Fruit fly (Drosophila melanogaster) whole organism, embryonic: Measurements from ENCODE around the gene CheB38c.

Experiments used
- Blimp-1 ChIP-seq: fragments of 200-800 bp; sonication (Bioruptor generic); optimal IDR thresholded peaks from 3 replicates; lab custom pipeline; 2018; ENCODE audit warnings: missing biosample characterization, missing genetic modification characterization, mild to moderate bottlenecking, moderate library complexity, missing genetic modification reagents
- CG11085 ChIP-seq: fragments of 200-800 bp; sonication (Bioruptor generic); IDR thresholded peaks from 2 replicates; pipeline ENCODE4 v1.3.6; 2022; ENCODE audit warnings: missing biosample characterization, missing genetic modification characterization
- CG11247 ChIP-seq: fragments of 200-800 bp; sonication (Bioruptor generic); IDR thresholded peaks from 2 replicates; pipeline ENCODE4 v1.3.6; 2022; ENCODE audit warnings: missing biosample characterization, missing genetic modification characterization
- CG11723 ChIP-seq: fragments of 200-800 bp; sonication (Bioruptor generic); optimal IDR thresholded peaks from 2 replicates; lab custom pipeline; 2017; ENCODE audit warnings: missing biosample characterization, mild to moderate bottlenecking, missing genetic modification characterization
- CG12236 ChIP-seq: fragments of 200-800 bp; sonication (Bioruptor generic); optimal IDR thresholded peaks from 2 replicates; lab custom pipeline; 2016; ENCODE audit warnings: missing biosample characterization, missing genetic modification characterization
- CG13624 ChIP-seq: fragments of 200-800 bp; sonication (Bioruptor generic); optimal IDR thresholded peaks from 2 replicates; lab custom pipeline; 2016; ENCODE audit warnings: missing biosample characterization, missing genetic modification characterization
- CG17385 ChIP-seq: fragments of 200-800 bp; sonication (Bioruptor generic); optimal IDR thresholded peaks from 3 replicates; lab custom pipeline; 2018; ENCODE audit warnings: missing biosample characterization, mild to moderate bottlenecking, missing genetic modification characterization
- CG17802 ChIP-seq: fragments of 200-800 bp; sonication (Bioruptor generic); optimal IDR thresholded peaks from 2 replicates; lab custom pipeline; 2018; ENCODE audit warnings: missing biosample characterization, mild to moderate bottlenecking, missing genetic modification characterization, moderate library complexity
- CG32772 ChIP-seq: fragments of 200-800 bp; sonication (Bioruptor generic); IDR thresholded peaks from 2 replicates; pipeline ENCODE4 v1.3.6; 2022; ENCODE audit warnings: missing biosample characterization, missing genetic modification characterization
- CG33213 ChIP-seq: fragments of 200-800 bp; sonication (Bioruptor generic); optimal IDR thresholded peaks from 3 replicates; lab custom pipeline; 2016; ENCODE audit warnings: missing biosample characterization, missing genetic modification characterization
- CG3847 ChIP-seq: fragments of 200-800 bp; sonication (Bioruptor generic); IDR thresholded peaks from 2 replicates; pipeline ENCODE4 v1.3.6; 2022; ENCODE audit warnings: missing biosample characterization, missing genetic modification characterization
- CG5953 ChIP-seq: fragments of 200-800 bp; sonication (Bioruptor generic); IDR thresholded peaks from 2 replicates; pipeline ENCODE4 v1.3.6; 2022; ENCODE audit warnings: missing biosample characterization, missing genetic modification characterization
- CG8765 ChIP-seq: fragments of 200-800 bp; sonication (Bioruptor generic); IDR thresholded peaks from 2 replicates; pipeline ENCODE4 v1.3.6; 2022; ENCODE audit warnings: missing biosample characterization, missing genetic modification characterization
- Camta ChIP-seq: fragments of 200-800 bp; sonication (Bioruptor generic); optimal IDR thresholded peaks from 2 replicates; lab custom pipeline; 2016; ENCODE audit warnings: missing biosample characterization, missing genetic modification characterization
- Chrac-16 ChIP-seq: fragments of 200-800 bp; sonication (Bioruptor generic); optimal IDR thresholded peaks from 3 replicates; lab custom pipeline; 2016; ENCODE audit warnings: missing biosample characterization, missing genetic modification characterization
- Dbx ChIP-seq: fragments of 200-800 bp; sonication (Bioruptor generic); IDR thresholded peaks from 3 replicates; pipeline ENCODE4 v1.3.6; 2022; ENCODE audit warnings: missing biosample characterization, missing genetic modification characterization
- Dll ChIP-seq: fragments of 200-800 bp; sonication (Bioruptor generic); IDR thresholded peaks from 4 replicates; pipeline ENCODE4 v1.3.6; 2022; ENCODE audit warnings: missing biosample characterization, missing genetic modification characterization; ENCODE audit not compliant: partially characterized antibody
- Doc2 ChIP-seq: fragments of 200-800 bp; sonication (Bioruptor generic); IDR thresholded peaks from 2 replicates; pipeline ENCODE4 v1.3.6; 2022; ENCODE audit warnings: missing biosample characterization, missing genetic modification characterization
- ERR ChIP-seq: fragments of 200-800 bp; sonication (Bioruptor generic); optimal IDR thresholded peaks from 2 replicates; lab custom pipeline; 2016; ENCODE audit warnings: missing biosample characterization, missing genetic modification characterization
- Elba2 ChIP-seq: fragments of 200-800 bp; sonication (Bioruptor generic); optimal IDR thresholded peaks from 3 replicates; lab custom pipeline; 2016; ENCODE audit warnings: missing biosample characterization, missing genetic modification characterization
- Hand ChIP-seq: fragments of 200-800 bp; sonication (Bioruptor generic); optimal IDR thresholded peaks from 2 replicates; lab custom pipeline; 2017; ENCODE audit warnings: mild to moderate bottlenecking, missing biosample characterization, missing genetic modification reagents, missing genetic modification characterization
- Hr78 ChIP-seq, 2 experiments: fragments of 200-800 bp in 1 of 2; fragments of >200 bp in 1 of 2; sonication (Bioruptor generic) in 1 of 2; optimal IDR thresholded peaks; 2 replicates each; lab custom pipeline; 2017 to 2019; ENCODE audit warnings: missing biosample characterization in 2 of 2, missing genetic modification characterization in 2 of 2, mild to moderate bottlenecking in 1 of 2, moderate library complexity in 1 of 2
- Jarid2 ChIP-seq: fragments of 200-800 bp; sonication (Bioruptor generic); optimal IDR thresholded peaks from 3 replicates; lab custom pipeline; 2017; ENCODE audit warnings: mild to moderate bottlenecking, missing biosample characterization, missing genetic modification reagents, missing genetic modification characterization
- MBD-R2 ChIP-seq: fragments of 200-800 bp; sonication (Bioruptor generic); IDR thresholded peaks from 2 replicates; pipeline ENCODE4 v1.3.6; 2022; ENCODE audit warnings: missing biosample characterization, missing genetic modification characterization
- Oli ChIP-seq: fragments of 200-800 bp; sonication (Bioruptor generic); optimal IDR thresholded peaks from 2 replicates; lab custom pipeline; 2018; ENCODE audit warnings: missing biosample characterization, mild to moderate bottlenecking, missing genetic modification characterization, moderate library complexity
- Sox100B ChIP-seq: fragments of 200-800 bp; sonication (Bioruptor generic); optimal IDR thresholded peaks from 3 replicates; lab custom pipeline; 2018; ENCODE audit warnings: missing biosample characterization, mild to moderate bottlenecking, missing genetic modification characterization
- ap ChIP-seq: fragments of 200-800 bp; sonication (Bioruptor generic); IDR thresholded peaks from 2 replicates; pipeline ENCODE4 v1.3.6; 2022; ENCODE audit warnings: missing biosample characterization, missing genetic modification characterization
- ara ChIP-seq: fragments of 200-800 bp; sonication (Bioruptor generic); IDR thresholded peaks from 2 replicates; pipeline ENCODE4 v1.3.6; 2022; ENCODE audit warnings: missing biosample characterization, missing genetic modification characterization
- bbx ChIP-seq: fragments of 200-800 bp; sonication (Bioruptor generic); IDR thresholded peaks from 2 replicates; pipeline ENCODE4 v1.3.6; 2022; ENCODE audit warnings: missing biosample characterization, missing genetic modification characterization; ENCODE audit not compliant: partially characterized antibody
- bsh ChIP-seq, 2 experiments: fragments of 200-800 bp; sonication (Bioruptor generic); optimal IDR thresholded peaks; 2 replicates each; lab custom pipeline; 2017 to 2018; ENCODE audit warnings: mild to moderate bottlenecking in 2 of 2, missing biosample characterization in 2 of 2, missing genetic modification characterization in 2 of 2, moderate library complexity in 1 of 2
- crc ChIP-seq: fragments of 200-800 bp; sonication (Bioruptor generic); optimal IDR thresholded peaks from 2 replicates; lab custom pipeline; 2016; ENCODE audit warnings: missing biosample characterization, missing genetic modification characterization
- danr ChIP-seq: fragments of 200-800 bp; sonication (Bioruptor generic); IDR thresholded peaks from 2 replicates; pipeline ENCODE4 v1.3.6; 2022; ENCODE audit warnings: missing biosample characterization, missing genetic modification characterization
- dm ChIP-seq: fragments of 200-800 bp; sonication (Bioruptor generic); optimal IDR thresholded peaks from 3 replicates; lab custom pipeline; 2016; ENCODE audit warnings: missing biosample characterization, missing genetic modification characterization
- dmrt99B ChIP-seq: fragments of 200-800 bp; sonication (Bioruptor generic); optimal IDR thresholded peaks from 2 replicates; lab custom pipeline; 2018; ENCODE audit warnings: missing biosample characterization, mild to moderate bottlenecking, missing genetic modification characterization, moderate library complexity
- dysf ChIP-seq: fragments of 200-800 bp; sonication (Bioruptor generic); IDR thresholded peaks from 3 replicates; pipeline ENCODE4 v1.3.6; 2022; ENCODE audit warnings: missing biosample characterization, missing genetic modification characterization
- emc ChIP-seq: fragments of 200-800 bp; sonication (Bioruptor generic); optimal IDR thresholded peaks from 2 replicates; lab custom pipeline; 2016; ENCODE audit warnings: missing biosample characterization, missing genetic modification characterization
- esg ChIP-seq: fragments of 200-800 bp; sonication (Bioruptor generic); conservative IDR thresholded peaks from 2 replicates; pipeline ENCODE4 v1.3.6; 2022; ENCODE audit warnings: missing biosample characterization, missing genetic modification characterization
- ewg ChIP-seq: fragments of 200-800 bp; sonication (Bioruptor generic); optimal IDR thresholded peaks from 3 replicates; lab custom pipeline; 2017; ENCODE audit warnings: mild to moderate bottlenecking, missing biosample characterization, missing genetic modification reagents, missing genetic modification characterization
- fd102C ChIP-seq: fragments of 200-800 bp; sonication (Bioruptor generic); optimal IDR thresholded peaks from 2 replicates; lab custom pipeline; 2018; ENCODE audit warnings: missing biosample characterization, mild to moderate bottlenecking, missing genetic modification characterization, moderate library complexity
- fru ChIP-seq: fragments of >200 bp; optimal IDR thresholded peaks from 2 replicates; lab custom pipeline; 2017
- nmo ChIP-seq: fragments of 200-800 bp; sonication (Bioruptor generic); optimal IDR thresholded peaks from 2 replicates; lab custom pipeline; 2018; ENCODE audit warnings: missing biosample characterization, mild to moderate bottlenecking, missing genetic modification characterization, moderate library complexity
- otp ChIP-seq: fragments of 200-800 bp; sonication (Bioruptor generic); IDR thresholded peaks from 3 replicates; pipeline ENCODE4, ENCODE4 v1.3.6; 2022; ENCODE audit warnings: missing biosample characterization, missing genetic modification characterization
- pan ChIP-seq, 4 experiments: fragments of >200 bp in 3 of 4; fragments of 200-800 bp in 1 of 4; sonication (Bioruptor generic) in 1 of 4; optimal IDR thresholded peaks in 3 of 4; IDR thresholded peaks in 1 of 4; 2 replicates each; pipeline versions ENCODE4 v1.3.6 to Lab custom; 2017 to 2022; ENCODE audit warnings: missing biosample characterization in 2 of 4, missing genetic modification characterization in 2 of 4, mixed read lengths in 1 of 4
- phol ChIP-seq: fragments of 200-800 bp; sonication (Bioruptor generic); optimal IDR thresholded peaks from 3 replicates; lab custom pipeline; 2018; ENCODE audit warnings: missing biosample characterization, mild to moderate bottlenecking, missing genetic modification characterization, moderate library complexity
- seq ChIP-seq: fragments of 200-800 bp; sonication (Bioruptor generic); IDR thresholded peaks from 2 replicates; pipeline ENCODE4 v1.3.6; 2022; ENCODE audit warnings: missing biosample characterization, missing genetic modification characterization
- wek ChIP-seq: fragments of 200-800 bp; sonication (Bioruptor generic); optimal IDR thresholded peaks from 3 replicates; lab custom pipeline; 2018; ENCODE audit warnings: missing biosample characterization, mild to moderate bottlenecking, missing genetic modification characterization, moderate library complexity
- zen ChIP-seq: fragments of 200-800 bp; sonication (Bioruptor generic); optimal IDR thresholded peaks from 3 replicates; lab custom pipeline; 2018; ENCODE audit warnings: missing biosample characterization, mild to moderate bottlenecking, missing genetic modification characterization, moderate library complexity

The CheB38c gene

DNA sequence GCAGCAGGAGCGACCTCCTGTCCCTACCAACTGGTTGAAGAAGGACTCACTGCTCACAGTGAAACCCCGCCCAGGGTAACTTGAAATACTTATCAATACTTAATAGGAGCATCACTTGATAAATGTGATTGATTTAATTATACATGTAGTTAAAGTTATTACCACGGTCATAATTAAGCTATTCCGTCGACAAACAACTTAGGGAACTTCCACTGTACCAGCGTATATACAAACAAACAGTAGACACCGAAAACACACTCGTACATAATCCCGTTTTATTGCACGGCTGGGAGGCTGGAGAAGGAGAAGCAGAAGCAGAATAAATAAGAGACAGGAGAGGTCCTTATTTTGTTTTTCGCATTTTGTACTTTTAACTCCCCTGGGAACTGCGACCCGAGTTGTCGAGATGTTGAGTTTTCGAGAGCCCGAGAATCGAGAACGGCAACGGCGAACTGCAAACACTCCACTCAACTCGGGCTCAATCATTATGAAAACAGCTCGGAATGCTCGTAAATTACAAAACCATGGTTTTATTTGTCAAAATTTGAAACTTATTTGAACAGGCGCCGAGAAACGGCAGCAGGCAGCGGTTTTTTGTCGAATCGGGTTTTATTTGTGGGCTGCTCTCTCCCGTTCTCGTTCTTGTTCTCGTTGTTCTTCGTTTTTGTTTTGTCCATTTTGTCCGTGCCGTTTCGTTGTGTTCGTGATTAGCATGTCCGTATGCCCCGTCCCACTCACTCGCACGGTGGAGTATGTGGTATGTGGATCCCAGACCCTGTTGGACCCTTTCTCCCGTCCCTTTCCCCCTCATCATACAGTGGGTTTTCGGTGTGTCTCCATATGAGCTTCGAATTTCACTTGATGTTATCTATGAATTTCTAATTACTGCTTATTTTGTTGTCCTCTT is 20.4 kb downstream of the CheB38c start (continued):
- 0 out of 2 replicates have a peak, but pooled peaks have one; percentile 22 for TF ChIP-seq ap (GFP tag; lab: Robert Waterston, UW)
- peak; percentile 69 for TF ChIP-seq CG11085
- peak; percentile 67 for TF ChIP-seq nmo (GFP tag; lab: Kevin White, UChicago)
- TF ChIP-seq ara (GFP tag; lab: Robert Waterston, UW) = peak; percentile 73
- peak; percentile 63 to 72 for TF ChIP-seq bsh (GFP tag; optimal IDR thresholded peaks at IDR 0.05; lab: Kevin White, UChicago)
- TF ChIP-seq CG11247 (GFP tag; lab: Robert Waterston, UW) = peak; percentile 55; the same call in 1 of the 2 replicates
- peak; percentile 72 for TF ChIP-seq crc (GFP tag; lab: Kevin White, UChicago)
- TF ChIP-seq emc (GFP tag; lab: Kevin White, UChicago) = peak; percentile 60
- no peak for TF ChIP-seq pan (optimal IDR thresholded peaks at IDR 0.05; lab: Kevin White, UChicago)
- TF ChIP-seq pan (GFP tag; optimal IDR thresholded peaks at IDR 0.05 in 1 of 2, IDR thresholded peaks at IDR 0.05 in 1 of 2) = peak in 1 of 2 experiments; percentile 77
- TF ChIP-seq Sox100B (GFP tag; lab: Kevin White, UChicago) = peak; percentile 1
- peak; percentile 86 for TF ChIP-seq CG13624 (GFP tag; lab: Kevin White, UChicago)
- no peak for TF ChIP-seq Elba2
- peak; percentile 31 for TF ChIP-seq CG17802
- TF ChIP-seq Dbx (GFP tag; lab: Robert Waterston, UW) = peak; percentile 85
- peak; percentile 40 for TF ChIP-seq CG12236 (GFP tag; lab: Kevin White, UChicago)
- TF ChIP-seq Dll (GFP tag; lab: Robert Waterston, UW) = no peak
- TF ChIP-seq fd102C (GFP tag; lab: Kevin White, UChicago) = peak; percentile 45
- TF ChIP-seq CG17385 (GFP tag; lab: Kevin White, UChicago) = peak; percentile 65
- 0 out of 2 replicates have a peak, but pooled peaks have one; percentile 29 for TF ChIP-seq CG5953 (GFP tag; lab: Robert Waterston, UW)
- TF ChIP-seq zen = peak; percentile 62
- peak; percentile 73 for TF ChIP-seq esg (GFP tag; lab: Robert Waterston, UW)
- TF ChIP-seq Camta = peak; percentile 62
- TF ChIP-seq Blimp-1 (GFP tag; lab: Kevin White, UChicago) = peak; percentile 45
- 0 out of 2 replicates have a peak, but pooled peaks have one; percentile 17 for TF ChIP-seq bbx (GFP tag; lab: Robert Waterston, UW)
- peak; percentile 79 for TF ChIP-seq Chrac-16 (GFP tag; lab: Kevin White, UChicago)
- no peak for TF ChIP-seq CG11723 (GFP tag; lab: Kevin White, UChicago)
- TF ChIP-seq dysf = peak; percentile 88
- peak; percentile 57 for TF ChIP-seq phol
- peak; percentile 64 for TF ChIP-seq Oli (tag; lab: Kevin White, UChicago)
- no peak for TF ChIP-seq Doc2
- TF ChIP-seq dmrt99B (tag; lab: Kevin White, UChicago) = peak; percentile 75
- peak; percentile 83 for TF ChIP-seq CG8765 (GFP tag; lab: Robert Waterston, UW)
- TF ChIP-seq CG32772 (GFP tag; lab: Robert Waterston, UW) = peak; percentile 74
- TF ChIP-seq fru = no peak
- peak; percentile 79 for TF ChIP-seq CG3847 (GFP tag; lab: Robert Waterston, UW)
- peak; percentile 60; the same call in 1 of the 2 replicates for TF ChIP-seq MBD-R2 (GFP tag; lab: Robert Waterston, UW)
- TF ChIP-seq CG33213 = peak; percentile 68
- TF ChIP-seq danr (GFP tag; lab: Robert Waterston, UW) = 0 out of 2 replicates have a peak, but pooled peaks have one; percentile 29
- peak; percentile 73; the same call in 2 of the 3 replicates for TF ChIP-seq otp (GFP tag; lab: Robert Waterston, UW)
- peak; percentile 11 for TF ChIP-seq wek (GFP tag; lab: Kevin White, UChicago)
- TF ChIP-seq Hr78 (GFP tag; optimal IDR thresholded peaks at IDR 0.05; lab: Kevin White, UChicago) = no peak
- peak; percentile 84 for TF ChIP-seq ERR (GFP tag; lab: Kevin White, UChicago)
- peak; percentile 26 for TF ChIP-seq ewg (GFP tag; lab: Kevin White, UChicago)
- TF ChIP-seq dm (GFP tag; lab: Kevin White, UChicago) = peak; percentile 23
- peak; percentile 60; the same call in 1 of the 2 replicates for TF ChIP-seq seq (GFP tag; lab: Robert Waterston, UW)
- peak; percentile 3 for TF ChIP-seq Jarid2 (GFP tag; lab: Kevin White, UChicago)
- peak; percentile 93 for TF ChIP-seq Hand
